Fruit fly (Drosophila melanogaster): ENCODE measurements around the gene CG7059.

Gene CG7059

dm6 chr3R:22367126-22368076 is 22.2 kb upstream of the CG7059 start, which contains the start of the genes Polr3F and PyK (continued):
- TF ChIP-seq CG18619 (GFP tag; optimal IDR thresholded peaks at IDR 0.05) = no peak
- TF ChIP-seq Elba2 (GFP tag; optimal IDR thresholded peaks at IDR 0.05) = no peak
- TF ChIP-seq CG4617 (GFP tag; optimal IDR thresholded peaks at IDR 0.05; ENCODE audit: borderline replicate concordance) = peak; percentile 30
- no peak for TF ChIP-seq crol (GFP tag; IDR thresholded peaks at IDR 0.05)
- peak; percentile 14 for TF ChIP-seq HHEX (GFP tag; optimal IDR thresholded peaks at IDR 0.05)
- TF ChIP-seq CoRest (tag; optimal IDR thresholded peaks at IDR 0.05) = peak; percentile 52
- TF ChIP-seq sens (GFP tag) = peak; percentile 80
- TF ChIP-seq Kr (GFP tag; optimal IDR thresholded peaks at IDR 0.05) = no peak
- TF ChIP-seq dpn (GFP tag; optimal IDR thresholded peaks at IDR 0.05) = peak in 1 of 2 experiments; percentile 23
- peak; percentile 47 for TF ChIP-seq phol (tag; optimal IDR thresholded peaks at IDR 0.05)
- no peak for TF ChIP-seq croc (GFP tag; conservative IDR thresholded peaks at IDR 0.05)
- TF ChIP-seq kah (GFP tag; optimal IDR thresholded peaks at IDR 0.05) = no peak
- no peak for TF ChIP-seq bcd (GFP tag; optimal IDR thresholded peaks at IDR 0.05)
- TF ChIP-seq Atf6 (GFP tag; IDR thresholded peaks at IDR 0.05) = peak; percentile 48; the same call in 1 of the 2 replicates
- TF ChIP-seq Drgx (GFP tag; IDR thresholded peaks at IDR 0.05) = peak; percentile 14; the same call in 1 of the 2 replicates
- TF ChIP-seq CG13123 (GFP tag; optimal IDR thresholded peaks at IDR 0.05) = no peak
- peak; percentile 8 for TF ChIP-seq Dad (GFP tag; optimal IDR thresholded peaks at IDR 0.05)
- TF ChIP-seq gcm (GFP tag; optimal IDR thresholded peaks at IDR 0.05) = no peak
- peak; percentile 25 for TF ChIP-seq dm (GFP tag; optimal IDR thresholded peaks at IDR 0.05)
- peak; percentile 15 for TF ChIP-seq CG2202 (tag; optimal IDR thresholded peaks at IDR 0.05)
- TF ChIP-seq inv (GFP tag; IDR thresholded peaks at IDR 0.05; ENCODE audit: partially characterized antibody) = no peak
- no peak for TF ChIP-seq BtbVII (GFP tag; optimal IDR thresholded peaks at IDR 0.05)
- no peak for TF ChIP-seq C15 (GFP tag; IDR thresholded peaks at IDR 0.05)
- TF ChIP-seq nom (GFP tag; optimal IDR thresholded peaks at IDR 0.05) = no peak
- peak; percentile 50 for TF ChIP-seq Nf-YC (tag; optimal IDR thresholded peaks at IDR 0.05)
- no peak for TF ChIP-seq ATbp (GFP tag; optimal IDR thresholded peaks at IDR 0.05)
- TF ChIP-seq sim (GFP tag; IDR thresholded peaks at IDR 0.05) = no peak
- peak; percentile 98 for TF ChIP-seq CG17385 (GFP tag; optimal IDR thresholded peaks at IDR 0.05)
- peak; percentile 52 for TF ChIP-seq CG2120 (GFP tag; optimal IDR thresholded peaks at IDR 0.05)
- TF ChIP-seq CG4282 (GFP tag; optimal IDR thresholded peaks at IDR 0.05) = no peak
- no peak for TF ChIP-seq CG1603 (tag; optimal IDR thresholded peaks at IDR 0.05)
- TF ChIP-seq Ets97D (GFP tag; optimal IDR thresholded peaks at IDR 0.05) = peak; percentile 36
- TF ChIP-seq CG32532 (GFP tag; IDR thresholded peaks at IDR 0.05) = no peak
- TF ChIP-seq E2f1 (GFP tag; IDR thresholded peaks at IDR 0.05) = no peak
- TF ChIP-seq nau (GFP tag; optimal IDR thresholded peaks at IDR 0.05) = no peak
- TF ChIP-seq lilli (GFP tag; optimal IDR thresholded peaks at IDR 0.05) = peak; percentile 56
- TF ChIP-seq sqz (GFP tag; optimal IDR thresholded peaks at IDR 0.05) = peak; percentile 33
- TF ChIP-seq ato (GFP tag; IDR thresholded peaks at IDR 0.05; ENCODE audit: partially characterized antibody) = no peak
- no peak for TF ChIP-seq CG17912 (GFP tag; optimal IDR thresholded peaks at IDR 0.05)
- TF ChIP-seq CG4404 (GFP tag; IDR thresholded peaks at IDR 0.05) = no peak
- 0 out of 3 replicates have a peak, but pooled peaks have one; percentile 1 for TF ChIP-seq CG34422 (GFP tag; IDR thresholded peaks at IDR 0.05)
- no peak for TF ChIP-seq CG11696 (GFP tag; IDR thresholded peaks at IDR 0.05)
- peak; percentile 25; the same call in 1 of the 2 replicates for TF ChIP-seq vvl (GFP tag; IDR thresholded peaks at IDR 0.05)
- peak; percentile 50; the same call in 1 of the 2 replicates for TF ChIP-seq CG31441 (GFP tag; IDR thresholded peaks at IDR 0.05)
- TF ChIP-seq ci (GFP tag; IDR thresholded peaks at IDR 0.05) = peak; percentile 33; the same call in 1 of the 3 replicates
- peak; percentile 14 for TF ChIP-seq ind (GFP tag; optimal IDR thresholded peaks at IDR 0.05)
- TF ChIP-seq psq (GFP tag; optimal IDR thresholded peaks at IDR 0.05) = no peak
- TF ChIP-seq Sox102F (GFP tag; optimal IDR thresholded peaks at IDR 0.05) = peak; percentile 30
